Worm (Caenorhabditis elegans) whole organism, early embryonic: ENCODE data around the gene spig-1.
A peak's percentile ranks its signal among the peaks of the same experiment; 100 is the strongest.
"Not testable (repeated sequence)": the region's sequence is repeated elsewhere in the genome, so short reads cannot be mapped to it uniquely, and the experiment has no call there.

ENCODE experiments used
- B0310.2 ChIP-seq: sonication (generic microtip); optimal IDR thresholded peaks from 2 replicates; lab custom pipeline; 2016; ENCODE audit warnings: mild to moderate bottlenecking, missing genetic modification characterization, missing compliant biosample characterization
- F13C5.2 ChIP-seq: sonication (generic microtip); optimal IDR thresholded peaks from 2 replicates; lab custom pipeline; 2017; ENCODE audit warnings: mild to moderate bottlenecking, missing genetic modification characterization, inconsistent platforms, missing compliant biosample characterization
- aly-1 ChIP-seq: sonication (generic microtip); optimal IDR thresholded peaks from 2 replicates; lab custom pipeline; 2016; ENCODE audit warnings: missing genetic modification characterization, missing compliant biosample characterization
- ama-1 ChIP-seq: fragments of 150-350 bp; optimal IDR thresholded peaks from 2 replicates; lab custom pipeline; 2014
- ceh-13 ChIP-seq: fragments of 200-800 bp; sonication (Bioruptor generic); optimal IDR thresholded peaks from 2 replicates; lab custom pipeline; 2018; ENCODE audit warnings: mild to moderate bottlenecking, missing genetic modification characterization, missing compliant biosample characterization
- ceh-36 ChIP-seq: sonication (generic microtip); optimal IDR thresholded peaks from 2 replicates; lab custom pipeline; 2016; ENCODE audit warnings: missing genetic modification characterization, inconsistent platforms, missing compliant biosample characterization
- ets-7 ChIP-seq: sonication (generic microtip); optimal IDR thresholded peaks from 2 replicates; lab custom pipeline; 2016; ENCODE audit warnings: missing genotype, missing genetic modification characterization, missing compliant biosample characterization
- flt-1 ChIP-seq: fragments of 200-800 bp; sonication (Bioruptor generic); IDR thresholded peaks from 2 replicates; pipeline ENCODE4 v1.3.6; 2022; ENCODE audit warnings: missing genetic modification characterization, missing compliant biosample characterization
- hmbx-1 ChIP-seq: sonication (generic microtip); optimal IDR thresholded peaks from 2 replicates; lab custom pipeline; 2016; ENCODE audit warnings: mild to moderate bottlenecking, missing genetic modification characterization, missing compliant biosample characterization
- hmg-4 ChIP-seq: fragments of 200-800 bp; sonication (Bioruptor generic); optimal IDR thresholded peaks from 2 replicates; lab custom pipeline; 2018; ENCODE audit warnings: mild to moderate bottlenecking, missing genetic modification characterization, missing compliant biosample characterization
- hnd-1 ChIP-seq: sonication (generic microtip); optimal IDR thresholded peaks from 2 replicates; lab custom pipeline; 2016; ENCODE audit warnings: missing genetic modification characterization, missing compliant biosample characterization
- pes-1 ChIP-seq: fragments of 200-800 bp; sonication (Bioruptor generic); IDR thresholded peaks from 2 replicates; pipeline ENCODE4 v1.3.6; 2022; ENCODE audit warnings: missing genetic modification reagents, missing genetic modification characterization, missing compliant biosample characterization
- scrt-1 ChIP-seq: fragments of 200-800 bp; sonication (Bioruptor generic); IDR thresholded peaks from 2 replicates; pipeline ENCODE4 v1.3.6; 2022; ENCODE audit warnings: missing genetic modification characterization, missing compliant biosample characterization
- sea-1 ChIP-seq: fragments of 200-800 bp; sonication (Bioruptor generic); conservative IDR thresholded peaks from 2 replicates; pipeline ENCODE4 v1.3.6; 2022; ENCODE audit warnings: missing genetic modification characterization, missing compliant biosample characterization
- tbx-11 ChIP-seq: fragments of 200-800 bp; sonication (Bioruptor generic); IDR thresholded peaks from 2 replicates; pipeline ENCODE4 v1.3.6; 2022; ENCODE audit warnings: missing genetic modification characterization, missing compliant biosample characterization
- tbx-37 ChIP-seq: fragments of 200-800 bp; sonication (Bioruptor generic); conservative IDR thresholded peaks from 2 replicates; pipeline ENCODE4 v1.3.6; 2022; ENCODE audit warnings: missing genetic modification reagents, missing genetic modification characterization, missing compliant biosample characterization
- tra-4 ChIP-seq: sonication (generic microtip); optimal IDR thresholded peaks from 2 replicates; lab custom pipeline; 2017; ENCODE audit warnings: missing genetic modification characterization, missing compliant biosample characterization

Gene spig-1

ce11 chrV:7053100-7053499 lies 1.6 kb downstream of the spig-1 start, which contains the start of gene txt-17:
Gene txt-17 (minus strand): TSS chrV:7053200.
- TF ChIP-seq pes-1 (no peak), scrt-1 (GFP tag; lab: Robert Waterston, UW) (no peak), aly-1 (no peak), tbx-11 (GFP tag; lab: Robert Waterston, UW) (no peak), tbx-37 (no peak), hmbx-1 (no peak), sea-1 (no peak), B0310.2 (tag; lab: Kevin White, UChicago) (no peak), hmg-4 (GFP tag; lab: Kevin White, UChicago) (no peak)

DNA sequence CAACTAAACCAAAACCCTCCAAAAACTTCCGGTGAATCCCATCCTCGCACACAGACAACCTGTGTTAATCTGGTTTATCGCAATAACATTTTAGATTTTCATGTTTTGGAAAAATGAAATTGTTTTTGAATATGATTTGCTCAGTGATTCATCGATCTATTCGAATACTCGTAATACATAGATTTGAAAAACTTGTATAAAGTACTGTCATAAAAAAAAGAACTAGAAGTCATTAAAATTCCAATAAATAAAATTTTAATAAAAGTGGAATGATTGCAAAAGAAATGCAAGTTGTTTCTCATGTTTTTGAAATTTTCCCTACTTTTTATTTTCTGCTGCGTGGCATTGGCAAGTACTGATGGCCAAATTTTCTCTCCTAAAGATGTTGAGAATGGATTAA lies 3.1 kb downstream of the spig-1 start, which contains the start of gene spig-8:
Gene spig-8 (plus strand): TSS at position 301 of the 400 bp plus-strand sequence.
- TF ChIP-seq aly-1, result no peak
- TF ChIP-seq sea-1, result no peak
- TF ChIP-seq pes-1, result no peak
- TF ChIP-seq tbx-37, result no peak
- no peak for TF ChIP-seq ets-7 (tag; lab: Kevin White, UChicago)

DNA sequence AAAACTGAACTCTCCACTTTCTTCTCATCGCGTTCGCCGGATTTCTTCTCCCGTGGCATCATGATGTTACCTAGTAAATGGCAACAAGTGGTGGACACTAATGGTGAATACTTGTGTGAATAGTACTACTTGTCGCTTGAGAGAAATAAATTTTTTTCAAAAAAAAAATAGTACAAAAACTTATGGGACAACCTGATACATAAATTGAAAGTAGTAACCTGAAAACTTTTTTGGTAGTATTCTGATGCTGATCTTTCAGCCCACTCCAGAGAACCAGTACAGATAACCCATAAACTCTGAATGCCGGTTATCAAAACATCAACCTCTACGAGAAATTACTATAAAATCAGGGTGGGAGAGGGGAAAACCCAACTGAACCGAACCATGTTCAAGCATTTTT lies 6.3 kb downstream of the spig-1 start, which contains the start of gene Y57E12AL.2:
Gene Y57E12AL.2 (plus strand): TSS at position 301 of the 400 bp plus-strand sequence.
- TF ChIP-seq tra-4; scrt-1 (GFP tag; lab: Robert Waterston, UW); hmg-4 (GFP tag; lab: Kevin White, UChicago): not testable (repeated sequence)

DNA sequence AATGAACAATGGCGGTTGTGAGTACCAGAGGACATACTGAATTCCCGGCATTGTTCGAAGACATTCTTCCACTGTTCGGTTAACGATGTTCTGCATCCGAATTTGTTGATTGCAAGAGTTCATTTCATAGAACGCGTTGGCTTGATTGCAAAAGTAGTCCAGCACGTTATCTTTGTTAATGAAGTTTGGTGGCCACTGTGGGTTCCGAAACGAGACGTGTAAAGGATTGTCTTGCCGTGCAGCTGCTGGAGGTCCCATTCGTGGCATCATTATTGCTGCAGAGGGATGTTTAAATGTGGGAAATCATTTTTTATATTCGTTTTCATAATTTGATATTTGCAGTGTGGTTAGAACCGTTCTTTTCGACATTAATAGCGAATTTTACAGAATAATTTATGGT lies 7.8 kb downstream of the spig-1 start, which contains the start of gene mdt-6:
Gene mdt-6 (minus strand): TSS at position 275 of the 400 bp plus-strand sequence.
- TF ChIP-seq tbx-11 (GFP tag; lab: Robert Waterston, UW), result no peak
- TF ChIP-seq tra-4, result no peak
- no peak for TF ChIP-seq pes-1
- TF ChIP-seq ets-7 (tag; lab: Kevin White, UChicago), result no peak
- TF ChIP-seq sea-1, result no peak

- no peak for TF ChIP-seq tra-4
- peak; percentile 53 for TF ChIP-seq ceh-36 (tag; lab: Kevin White, UChicago)
- no peak for TF ChIP-seq ama-1 (lab: Kevin White, UChicago)
- TF ChIP-seq F13C5.2 (tag; lab: Kevin White, UChicago), result peak; percentile 70
- peak; percentile 51 for TF ChIP-seq aly-1
- no peak for TF ChIP-seq hmbx-1
- no peak for TF ChIP-seq B0310.2 (tag; lab: Kevin White, UChicago)
- peak; percentile 21 for TF ChIP-seq hmg-4 (GFP tag; lab: Kevin White, UChicago)
- peak; percentile 75 for TF ChIP-seq pes-1
- TF ChIP-seq hnd-1 (tag; lab: Kevin White, UChicago), result peak; percentile 22
- no peak for TF ChIP-seq sea-1
- TF ChIP-seq tbx-37, result 0 out of 2 replicates have a peak, but pooled peaks have one; percentile 39
- TF ChIP-seq ceh-13 (GFP tag; lab: Kevin White, UChicago), result peak; percentile 13
- TF ChIP-seq flt-1, result peak; percentile 53; the same call in 1 of the 2 replicates
- TF ChIP-seq tbx-11 (GFP tag; lab: Robert Waterston, UW), result peak; percentile 66; the same call in 1 of the 2 replicates
- TF ChIP-seq scrt-1 (GFP tag; lab: Robert Waterston, UW), result 0 out of 2 replicates have a peak, but pooled peaks have one; percentile 48
These were observed 8.9 kb downstream of the spig-1 start, which contains the start of the genes Y57E12AL.6 and Y57E12AL.1 for ce11 chrV:7060396-7060795. Gene Y57E12AL.6 (minus strand): TSS chrV:7060470. Gene Y57E12AL.1 (plus strand): TSS chrV:7060530.

ce11 chrV:7062790-7063189 lies 11.3 kb downstream of the spig-1 start, which contains the start of gene tmem-258:
Gene tmem-258 (plus strand): TSS chrV:7063174.
- TF ChIP-seq ama-1 (lab: Kevin White, UChicago); hmbx-1; tbx-37: not testable (repeated sequence)

ce11 chrV:7065226-7065625 lies 13.7 kb downstream of the spig-1 start, which contains the start of gene Y57E12AR.1:
Gene Y57E12AR.1 (minus strand): TSS chrV:7065326.
- TF ChIP-seq scrt-1 (GFP tag; lab: Robert Waterston, UW) (no peak), tbx-11 (GFP tag; lab: Robert Waterston, UW) (no peak)

DNA sequence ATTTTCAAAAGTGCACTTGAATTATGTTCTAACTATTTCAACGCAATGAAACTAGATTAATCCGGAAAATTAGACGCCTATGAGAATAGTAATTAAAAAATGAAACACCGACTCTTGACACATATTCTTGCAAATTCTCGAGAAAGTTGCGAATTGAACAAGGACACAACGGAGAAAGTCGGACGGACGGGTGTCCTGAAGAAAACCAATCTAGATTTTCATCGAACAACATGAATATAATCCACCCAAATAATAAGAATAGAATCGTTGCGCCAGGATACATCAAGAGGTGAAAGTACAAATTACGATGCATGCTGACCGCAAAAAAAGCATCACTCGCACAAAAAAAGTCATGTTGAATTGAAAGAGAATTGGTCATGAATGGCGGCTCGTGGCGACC lies 17.3 kb downstream of the spig-1 start:
- TF ChIP-seq pes-1 (no peak), B0310.2 (tag; lab: Kevin White, UChicago) (no peak), hnd-1 (tag; lab: Kevin White, UChicago) (no peak), tbx-37 (no peak), tbx-11 (GFP tag; lab: Robert Waterston, UW) (no peak), F13C5.2 (tag; lab: Kevin White, UChicago) (no peak), hmbx-1 (no peak)

ce11 chrV:7069605-7070004 lies 18.1 kb downstream of the spig-1 start:
- TF ChIP-seq scrt-1 (GFP tag; lab: Robert Waterston, UW) (no peak), pes-1 (no peak), F13C5.2 (tag; lab: Kevin White, UChicago) (no peak), hmbx-1 (no peak), ceh-36 (tag; lab: Kevin White, UChicago) (no peak), sea-1 (no peak), ceh-13 (GFP tag; lab: Kevin White, UChicago) (no peak), flt-1 (no peak), B0310.2 (tag; lab: Kevin White, UChicago) (no peak), aly-1 (no peak), ama-1 (lab: Kevin White, UChicago) (no peak)
